Fruit fly (Drosophila melanogaster) S2 (cell line): ENCODE data around the gene ZnT33D.

Experiments
- CG8478 ChIP-seq: fragments of >200 bp; optimal IDR thresholded peaks from 2 replicates; lab custom pipeline; 2018
- CTCF ChIP-seq, 2 experiments: fragments of >200 bp; optimal IDR thresholded peaks; 2 replicates each; lab custom pipeline; 2018

The ZnT33D gene

dm6 chr2L:12163941-12164340 is at the start of gene ZnT33D:
ZnT33D (plus strand) TSS chr2L:12164241.
- TF ChIP-seq CG8478 (lab: Kevin White, UChicago) (no peak), CTCF (optimal IDR thresholded peaks at IDR 0.05; lab: Kevin White, UChicago) (no peak)

- TF ChIP-seq CG8478 (lab: Kevin White, UChicago): no peak
- TF ChIP-seq CTCF (optimal IDR thresholded peaks at IDR 0.05; lab: Kevin White, UChicago): no peak
These were observed 48.2 kb upstream of the ZnT33D start for dm6 chr2L:12115809-12116208.

- TF ChIP-seq CG8478 (lab: Kevin White, UChicago) (no peak), CTCF (optimal IDR thresholded peaks at IDR 0.05; lab: Kevin White, UChicago) (no peak)
These were observed 44.0 kb upstream of the ZnT33D start for dm6 chr2L:12120000-12120399.

- TF ChIP-seq CTCF (optimal IDR thresholded peaks at IDR 0.05; lab: Kevin White, UChicago): no peak
- no peak for TF ChIP-seq CG8478 (lab: Kevin White, UChicago)
These were observed 30.5 kb upstream of the ZnT33D start, which contains the start of gene rho-6 for dm6 chr2L:12133275-12134124. rho-6 (minus strand) TSS chr2L:12133411.

DNA sequence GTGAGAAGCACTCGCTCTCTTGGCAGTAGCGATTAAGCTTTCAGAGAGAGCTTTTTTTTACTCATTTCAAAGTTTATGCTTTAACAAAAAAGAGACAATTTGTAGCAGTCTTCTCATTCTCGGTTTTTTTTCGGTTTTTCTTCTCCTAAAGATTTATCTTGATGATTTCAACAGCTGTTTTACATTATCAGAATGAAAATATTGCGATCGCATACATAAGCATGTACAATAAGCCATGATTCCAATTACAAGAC is 30.0 kb upstream of the ZnT33D start:
- no peak for TF ChIP-seq CTCF (optimal IDR thresholded peaks at IDR 0.05; lab: Kevin White, UChicago)
- TF ChIP-seq CG8478 (lab: Kevin White, UChicago): no peak

dm6 chr2L:12137708-12138107 is 26.3 kb upstream of the ZnT33D start, which contains the start of gene Gr33a:
Gr33a (plus strand) TSS chr2L:12138008.
- no peak for TF ChIP-seq CG8478 (lab: Kevin White, UChicago)
- TF ChIP-seq CTCF (optimal IDR thresholded peaks at IDR 0.05; lab: Kevin White, UChicago): no peak

DNA sequence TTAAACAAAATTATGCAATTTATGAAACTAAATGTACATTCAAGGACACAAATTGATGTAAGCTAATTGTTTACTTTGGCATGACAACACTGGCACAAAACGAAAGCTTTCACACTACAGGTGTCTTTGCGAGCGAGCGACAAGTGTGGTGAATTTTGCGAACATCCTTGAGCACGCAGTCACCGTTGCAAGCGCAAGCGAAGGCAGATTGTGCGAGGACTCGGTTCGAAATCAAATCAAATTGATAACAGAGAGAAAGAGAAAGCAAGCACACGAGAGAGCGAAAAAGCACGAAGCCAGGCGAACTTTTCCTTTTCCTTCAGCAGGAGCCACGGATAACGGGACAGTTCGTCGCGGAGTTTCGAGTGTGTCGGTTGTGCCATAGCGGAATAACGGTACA is 21.6 kb upstream of the ZnT33D start, which contains the start of gene CG31760:
Gene CG31760 (plus strand): TSS at position 342 of the 400 bp plus-strand sequence.
- no peak for TF ChIP-seq CTCF (optimal IDR thresholded peaks at IDR 0.05; lab: Kevin White, UChicago)
- no peak for TF ChIP-seq CG8478 (lab: Kevin White, UChicago)

- TF ChIP-seq CTCF (optimal IDR thresholded peaks at IDR 0.05; lab: Kevin White, UChicago) (no peak), CG8478 (lab: Kevin White, UChicago) (no peak)
These were observed 2.6 kb upstream of the ZnT33D start, which contains the start of gene CG31861 for dm6 chr2L:12161467-12161866. CG31861 (plus strand) TSS chr2L:12161767.

DNA sequence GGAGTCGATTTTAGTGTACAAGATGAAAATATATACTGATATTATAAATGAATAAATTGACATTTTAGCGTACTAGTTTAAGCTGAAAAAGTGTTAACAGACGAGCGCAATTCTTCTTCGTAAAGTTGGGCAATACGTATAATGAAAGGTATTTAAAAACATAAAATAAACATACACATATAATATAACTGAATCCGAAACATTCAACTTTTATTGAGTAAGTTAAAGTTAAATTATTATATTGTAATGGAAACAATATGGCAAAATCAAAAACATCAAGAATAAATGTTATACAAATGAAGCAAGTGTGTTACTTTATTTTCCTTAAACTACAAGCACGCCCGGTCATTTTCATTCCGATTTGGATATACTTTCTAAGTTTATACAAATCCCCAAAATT is 6.2 kb downstream of the ZnT33D start, which contains the start of gene CG17217:
Gene CG17217 (plus strand): TSS at position 301 of the 400 bp plus-strand sequence.
- TF ChIP-seq CTCF (optimal IDR thresholded peaks at IDR 0.05; lab: Kevin White, UChicago): no peak
- TF ChIP-seq CG8478 (lab: Kevin White, UChicago): no peak

dm6 chr2L:12172536-12173234 is 8.6 kb downstream of the ZnT33D start, which contains the start of the genes CG6583 and crok:
CG6583 (minus strand) TSS chr2L:12172586.
crok (plus strand) TSS chr2L:12172981.
- TF ChIP-seq CG8478 (lab: Kevin White, UChicago): no peak
- TF ChIP-seq CTCF (optimal IDR thresholded peaks at IDR 0.05; lab: Kevin White, UChicago): peak in 1 of 2 experiments; percentile 21

- TF ChIP-seq CTCF (optimal IDR thresholded peaks at IDR 0.05; lab: Kevin White, UChicago) (no peak), CG8478 (lab: Kevin White, UChicago) (no peak)
These were observed 10.6 kb downstream of the ZnT33D start, which contains the start of gene bru1 for dm6 chr2L:12174493-12175129. bru1 (plus strand) TSS chr2L:12175004.

DNA sequence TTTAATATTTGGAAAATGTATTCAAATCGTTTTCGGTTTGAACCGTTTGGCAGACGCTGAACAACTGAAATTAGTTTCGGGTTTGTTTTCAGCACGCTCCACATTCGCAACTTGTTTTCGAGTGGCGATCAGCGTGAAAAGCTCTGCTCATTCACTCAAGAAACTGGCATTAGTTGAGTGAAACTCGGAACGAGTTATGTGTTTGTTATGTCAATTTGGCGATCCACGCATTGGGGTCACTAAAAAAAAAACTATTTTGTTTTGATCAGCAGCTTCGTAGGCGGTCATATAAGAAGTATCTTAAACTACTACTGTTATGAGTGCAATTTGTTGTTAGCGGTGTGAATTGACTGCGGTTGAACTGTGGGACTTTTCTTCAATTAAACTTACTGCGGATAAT is 13.6 kb downstream of the ZnT33D start, which contains the start of gene atilla:
Gene atilla (minus strand): TSS at position 266 of the 400 bp plus-strand sequence.
- TF ChIP-seq CTCF (optimal IDR thresholded peaks at IDR 0.05; lab: Kevin White, UChicago): no peak
- no peak for TF ChIP-seq CG8478 (lab: Kevin White, UChicago)

DNA sequence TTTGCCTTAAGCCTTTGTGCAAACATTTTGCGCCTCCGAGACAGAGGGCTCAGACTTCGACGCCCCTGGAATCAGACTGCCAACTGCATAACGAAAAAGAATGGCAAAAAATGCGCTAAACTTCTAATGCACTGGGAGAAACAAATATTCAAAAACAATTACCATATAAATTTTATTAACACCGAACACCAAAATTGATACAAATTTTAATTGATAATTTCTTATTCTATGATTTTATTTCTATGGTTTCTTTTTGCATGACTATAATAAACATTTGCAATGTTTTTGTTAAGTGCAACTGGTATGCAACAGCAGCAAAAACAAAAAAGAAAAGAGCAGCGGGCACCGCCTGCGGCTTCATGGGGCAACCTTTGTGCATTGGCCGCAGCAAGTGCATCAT is 28.9 kb downstream of the ZnT33D start:
- TF ChIP-seq CTCF (optimal IDR thresholded peaks at IDR 0.05; lab: Kevin White, UChicago): no peak
- TF ChIP-seq CG8478 (lab: Kevin White, UChicago): no peak

dm6 chr2L:12194858-12195257 is 30.8 kb downstream of the ZnT33D start:
- no peak for TF ChIP-seq CTCF (optimal IDR thresholded peaks at IDR 0.05; lab: Kevin White, UChicago)
- TF ChIP-seq CG8478 (lab: Kevin White, UChicago): no peak
